Worm (Caenorhabditis elegans) whole organism, midembryonic: ENCODE results near the gene ZK596.2.

Source experiments
- T22C8.4 ChIP-seq: fragments of 200-800 bp; sonication (Bioruptor generic); IDR thresholded peaks from 2 replicates; pipeline ENCODE4 v1.3.6; 2022; ENCODE audit warnings: missing genetic modification characterization, missing compliant biosample characterization
- cog-1 ChIP-seq: sonication (generic microtip); optimal IDR thresholded peaks from 2 replicates; lab custom pipeline; 2016; ENCODE audit warnings: missing genetic modification characterization, missing compliant biosample characterization
- flt-1 ChIP-seq: fragments of 200-800 bp; sonication (Bioruptor generic); IDR thresholded peaks from 2 replicates; pipeline ENCODE4 v1.3.6; 2022; ENCODE audit warnings: missing genetic modification characterization, missing compliant biosample characterization
- med-1 ChIP-seq: sonication (generic microtip); optimal IDR thresholded peaks from 2 replicates; lab custom pipeline; 2017; ENCODE audit warnings: missing genetic modification characterization, mild to moderate bottlenecking, missing compliant biosample characterization, antibody characterized with exemption, missing genetic modification reagents; ENCODE audit not compliant: insufficient read depth
- ref-1 ChIP-seq: fragments of 200-800 bp; sonication (Bioruptor generic); conservative IDR thresholded peaks from 2 replicates; pipeline ENCODE4 v1.3.6; 2022; ENCODE audit warnings: missing genetic modification reagents, missing genetic modification characterization, missing compliant biosample characterization

DNA sequence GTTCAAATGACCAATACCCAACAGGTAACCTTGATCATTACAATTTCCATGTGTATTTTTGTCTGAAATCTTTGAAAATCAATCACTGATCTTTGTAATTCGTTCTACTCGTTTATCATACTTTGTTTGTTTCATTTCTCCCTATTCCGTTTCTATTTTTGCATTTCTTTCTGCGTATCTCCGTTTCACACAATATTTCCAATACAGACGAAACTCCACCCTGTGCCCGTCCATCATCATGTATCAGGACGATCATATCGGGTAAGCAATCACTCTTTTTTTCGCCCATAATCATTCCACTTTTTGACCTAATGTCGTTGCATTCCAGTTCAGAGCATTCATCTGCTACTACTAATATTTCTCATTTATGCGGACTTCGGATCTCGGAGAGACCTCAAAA lies 602 bp upstream of the ZK596.2 start, which contains the start of gene pyk-2:
- no peak for TF ChIP-seq flt-1 (GFP tag; lab: Robert Waterston, UW)
- no peak for TF ChIP-seq med-1 (GFP tag; lab: Kevin White, UChicago)
- TF ChIP-seq ref-1 (GFP tag; lab: Robert Waterston, UW): no peak
- TF ChIP-seq T22C8.4: no peak
- no peak for TF ChIP-seq cog-1
